Worm (Caenorhabditis elegans) whole organism, L1 larva: ENCODE results near the gene ani-2.

Experiments used
- alr-1 ChIP-seq: fragments of 200-800 bp; sonication (Bioruptor generic); optimal IDR thresholded peaks from 2 replicates; lab custom pipeline; 2018; ENCODE audit warnings: borderline replicate concordance, mild to moderate bottlenecking, missing genetic modification characterization, missing compliant biosample characterization
- aly-2 ChIP-seq: fragments of 150-350 bp; optimal IDR thresholded peaks from 2 replicates; lab custom pipeline; 2014; ENCODE audit warnings: missing biosample characterization, missing genetic modification characterization
- dpl-1 ChIP-seq, 3 experiments: fragments of 150-350 bp in 2 of 3; sonication (generic microtip) in 1 of 3; optimal IDR thresholded peaks; 2 replicates each; lab custom pipeline; 2014 to 2017; ENCODE audit warnings: missing biosample characterization in 3 of 3, missing genetic modification characterization in 3 of 3, missing genetic modification reagents in 3 of 3
- lir-3 ChIP-seq: sonication (generic microtip); optimal IDR thresholded peaks from 2 replicates; lab custom pipeline; 2016; ENCODE audit warnings: mild to moderate bottlenecking, missing genetic modification characterization, moderate library complexity, missing compliant biosample characterization; ENCODE audit not compliant: poor library complexity
- lsy-2 ChIP-seq, 2 experiments: fragments of 150-350 bp; optimal IDR thresholded peaks; 2 replicates each; lab custom pipeline; 2014; ENCODE audit warnings: missing biosample characterization in 2 of 2, missing genetic modification characterization in 2 of 2
- mdl-1 ChIP-seq, 2 experiments: fragments of 150-350 bp; optimal IDR thresholded peaks; 2 replicates each; lab custom pipeline; 2014 to 2017; ENCODE audit warnings: missing biosample characterization in 2 of 2, missing genetic modification characterization in 2 of 2, inconsistent platforms in 1 of 2
- mep-1 ChIP-seq: fragments of 150-350 bp; optimal IDR thresholded peaks from 2 replicates; lab custom pipeline; 2014; ENCODE audit warnings: missing biosample characterization, missing genetic modification characterization
- nhr-237 ChIP-seq: fragments of 150-350 bp; optimal IDR thresholded peaks from 2 replicates; lab custom pipeline; 2014; ENCODE audit warnings: missing biosample characterization, missing genetic modification characterization
- nhr-77 ChIP-seq: fragments of 150-350 bp; optimal IDR thresholded peaks from 2 replicates; lab custom pipeline; 2014; ENCODE audit warnings: missing biosample characterization, missing genetic modification characterization
- snpc-4 ChIP-seq: fragments of 150-350 bp; optimal IDR thresholded peaks from 2 replicates; lab custom pipeline; 2014; ENCODE audit warnings: missing biosample characterization, missing genetic modification characterization
- sptf-1 ChIP-seq: fragments of 150-350 bp; optimal IDR thresholded peaks from 2 replicates; lab custom pipeline; 2014; ENCODE audit warnings: missing biosample characterization, missing genetic modification characterization
- unc-62 ChIP-seq: fragments of 150-350 bp; optimal IDR thresholded peaks from 2 replicates; lab custom pipeline; 2014; ENCODE audit warnings: missing biosample characterization, missing genetic modification reagents, missing genetic modification characterization

DNA sequence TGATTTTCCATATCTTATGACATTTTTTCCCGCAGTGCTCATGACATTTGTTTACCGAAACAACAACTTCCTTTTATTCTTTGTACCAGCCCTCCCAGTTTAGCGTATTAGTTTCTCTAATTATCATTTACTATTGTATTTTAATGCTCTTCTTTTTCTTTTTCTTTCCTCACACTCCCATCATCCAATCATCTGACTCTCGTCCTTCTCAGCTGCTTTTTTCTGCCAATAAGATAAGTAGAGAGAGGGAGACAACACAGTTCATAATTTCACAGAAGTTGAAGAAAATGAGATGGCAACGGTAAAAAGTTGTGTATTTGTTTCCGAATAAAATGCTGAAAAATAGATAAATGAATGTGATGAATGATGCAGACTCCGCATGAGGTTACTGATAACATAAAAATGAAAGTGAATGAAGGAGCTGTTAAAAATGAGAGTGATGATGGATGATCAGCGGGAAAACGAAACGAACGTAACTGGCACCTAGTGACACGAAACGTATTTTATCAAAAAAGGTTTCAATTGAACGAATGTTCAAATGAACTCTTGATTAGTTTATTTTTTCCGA lies 12.3 kb upstream of the ani-2 start:
- TF ChIP-seq dpl-1 (GFP tag; optimal IDR thresholded peaks at IDR 0.05; lab: Kevin White, UChicago) (no peak), mep-1 (tag; lab: Kevin White, UChicago) (no peak), nhr-237 (tag; lab: Kevin White, UChicago) (no peak), snpc-4 (tag; lab: Kevin White, UChicago) (no peak), aly-2 (tag; lab: Kevin White, UChicago) (no peak), lsy-2 (tag; optimal IDR thresholded peaks at IDR 0.05; lab: Kevin White, UChicago) (no peak), nhr-77 (no peak), unc-62 (no peak), sptf-1 (no peak), alr-1 (tag; lab: Kevin White, UChicago) (no peak), mdl-1 (tag; optimal IDR thresholded peaks at IDR 0.05; lab: Kevin White, UChicago) (no peak), lir-3 (no peak)
